Worm (Caenorhabditis elegans) whole organism, L2 larva: ENCODE results near the gene Y39G8B.2.

ENCODE experiments used
- F13H6.1 ChIP-seq: sonication (generic microtip); optimal IDR thresholded peaks from 2 replicates; lab custom pipeline; 2016; ENCODE audit warnings: missing genetic modification characterization, missing compliant biosample characterization
- blmp-1 ChIP-seq: sonication (generic microtip); optimal IDR thresholded peaks from 2 replicates; lab custom pipeline; 2017; ENCODE audit warnings: missing genetic modification characterization, mild to moderate bottlenecking, missing compliant biosample characterization, antibody characterized with exemption, moderate library complexity; ENCODE audit not compliant: insufficient read depth
- crh-2 ChIP-seq: sonication (generic microtip); optimal IDR thresholded peaks from 2 replicates; lab custom pipeline; 2017; ENCODE audit warnings: missing biosample characterization, missing genetic modification characterization
- elt-3 ChIP-seq: sonication (generic microtip); optimal IDR thresholded peaks from 2 replicates; lab custom pipeline; 2017; ENCODE audit warnings: missing biosample characterization, missing genetic modification characterization
- lin-13 ChIP-seq: fragments of 150-350 bp; optimal IDR thresholded peaks from 2 replicates; lab custom pipeline; 2014; ENCODE audit warnings: missing biosample characterization, missing genetic modification reagents, missing genetic modification characterization
- snpc-4 ChIP-seq: fragments of 150-350 bp; optimal IDR thresholded peaks from 2 replicates; lab custom pipeline; 2014; ENCODE audit warnings: missing biosample characterization, missing genetic modification characterization
- unc-55 ChIP-seq: fragments of 150-350 bp; sonication (generic microtip); optimal IDR thresholded peaks from 3 replicates; lab custom pipeline; 2014; ENCODE audit warnings: missing biosample characterization, missing genetic modification reagents, missing genetic modification characterization
- ztf-1 ChIP-seq: fragments of 200-800 bp; sonication (Bioruptor generic); conservative IDR thresholded peaks from 2 replicates; pipeline ENCODE4 v1.3.6; 2022; ENCODE audit warnings: missing genetic modification characterization, missing compliant biosample characterization

Gene Y39G8B.2

DNA sequence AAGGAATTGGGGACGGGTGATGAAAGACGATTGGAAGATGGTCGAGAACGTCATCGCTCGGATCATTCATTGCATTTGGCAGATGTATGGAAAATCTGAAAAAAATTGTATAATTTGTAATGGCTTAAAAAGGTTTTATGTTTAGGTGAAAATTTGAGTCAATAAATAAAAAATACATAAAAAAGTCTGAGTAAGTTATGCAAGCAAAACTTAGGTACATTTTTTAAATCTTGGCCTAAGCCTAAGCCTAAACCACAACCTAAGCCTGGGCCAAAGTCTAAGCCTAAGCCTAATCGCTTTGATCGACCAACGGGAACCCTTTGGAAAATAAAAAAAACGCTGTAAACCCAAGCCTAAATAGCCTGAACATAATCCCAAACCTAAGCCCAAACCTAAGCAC lies 44.1 kb downstream of the Y39G8B.2 start, which contains the start of gene hot-3:
hot-3 (minus strand) TSS at position 101 of the 400 bp plus-strand sequence.
- no peak for TF ChIP-seq crh-2
- TF ChIP-seq snpc-4 (tag; lab: Kevin White, UChicago), result no peak
- no peak for TF ChIP-seq elt-3 (tag; lab: Kevin White, UChicago)
- no peak for TF ChIP-seq unc-55
- no peak for TF ChIP-seq lin-13 (GFP tag; lab: Kevin White, UChicago)

DNA sequence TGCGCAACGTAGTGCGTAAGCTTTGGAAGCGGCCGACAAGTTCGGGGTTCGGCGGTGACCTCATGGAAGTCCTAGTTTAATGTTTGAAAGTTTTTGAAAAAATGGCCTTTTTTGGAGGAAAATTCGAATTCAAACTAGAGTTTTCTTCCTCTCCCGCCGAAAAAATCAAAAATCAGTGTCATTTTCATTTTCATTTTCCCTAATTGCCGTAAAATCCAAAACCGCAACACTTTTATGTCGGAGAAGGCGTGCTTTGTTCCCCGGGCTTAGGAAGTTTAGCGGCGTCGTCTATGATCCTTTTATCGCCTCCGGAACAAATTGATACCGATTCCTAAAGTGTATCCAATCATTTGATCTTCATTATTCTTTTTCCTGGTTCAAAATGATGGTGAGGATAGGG lies 51.1 kb downstream of the Y39G8B.2 start, which contains the start of gene mltn-5:
mltn-5 (plus strand) TSS at position 301 of the 400 bp plus-strand sequence.
- no peak for TF ChIP-seq blmp-1 (tag; lab: Kevin White, UChicago)
- TF ChIP-seq ztf-1 (GFP tag; lab: Robert Waterston, UW), result no peak
- TF ChIP-seq crh-2, result no peak
- no peak for TF ChIP-seq F13H6.1 (tag; lab: Kevin White, UChicago)
